Fruit fly (Drosophila melanogaster): Measurements from ENCODE around the gene Roc1b.
A peak's percentile ranks its signal among the peaks of the same experiment; 100 is the strongest.

The Roc1b gene

DNA sequence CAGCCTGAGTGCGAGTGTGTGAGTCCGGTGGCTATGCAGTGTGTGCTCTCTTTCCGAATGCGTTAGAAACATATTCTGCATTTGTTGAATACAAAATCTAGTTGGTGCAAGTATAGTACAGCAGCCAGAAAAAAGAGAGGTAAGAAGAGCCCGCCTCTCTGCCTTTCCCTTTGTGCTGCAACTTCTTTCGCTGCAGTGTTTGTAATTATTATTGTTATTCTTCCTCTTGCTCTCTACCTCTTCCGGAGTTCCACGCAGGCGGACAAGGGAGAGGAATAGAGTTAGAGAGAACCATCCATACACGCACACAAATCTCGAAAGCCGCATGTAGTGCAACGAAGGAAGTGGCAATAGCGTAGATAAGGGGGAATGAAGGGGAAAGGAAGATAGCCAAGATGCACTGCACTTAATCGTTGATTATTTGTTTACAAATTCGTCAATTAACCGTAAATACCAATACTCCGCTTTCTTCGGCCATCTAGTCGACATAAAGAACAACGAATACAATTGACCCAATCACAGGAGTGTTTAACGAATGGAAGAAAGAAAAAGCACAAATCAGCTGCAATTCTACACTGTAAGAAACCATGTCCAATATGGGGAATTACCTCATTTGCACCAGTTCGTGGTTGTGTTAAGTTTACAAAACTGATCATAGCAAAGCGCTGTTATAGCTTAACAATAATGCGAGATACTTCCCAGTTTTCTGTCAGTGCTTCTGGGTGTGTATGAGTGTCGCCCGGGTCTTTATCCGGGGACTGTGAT, 10.0 kb upstream of the Roc1b start:
- TF ChIP-seq pan (optimal IDR thresholded peaks at IDR 0.05), result no peak
- no peak for TF ChIP-seq Dll (optimal IDR thresholded peaks at IDR 0.05)
- no peak for TF ChIP-seq usp (GFP tag; optimal IDR thresholded peaks at IDR 0.05)
- TF ChIP-seq EcR (GFP tag; optimal IDR thresholded peaks at IDR 0.05), result no peak
- no peak for TF ChIP-seq psq (optimal IDR thresholded peaks at IDR 0.05)
- no peak for TF ChIP-seq CG8478 (optimal IDR thresholded peaks at IDR 0.05)

DNA sequence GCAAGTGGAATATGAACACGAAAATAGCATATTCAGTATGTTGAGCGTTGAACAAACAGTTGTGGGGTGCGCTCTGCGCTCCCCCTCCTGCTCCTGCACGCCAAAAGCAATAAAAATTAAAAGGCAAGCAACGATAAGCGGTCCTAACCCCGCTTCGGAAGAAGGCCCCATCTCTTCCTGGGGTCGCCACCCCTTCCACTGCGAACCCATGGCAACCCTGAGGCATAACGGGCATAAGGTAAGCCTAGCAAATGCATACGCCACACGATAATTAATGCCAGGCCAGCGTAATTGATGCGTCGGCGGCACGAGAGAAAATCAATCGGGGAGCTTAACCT, 9.4 kb upstream of the Roc1b start:
- TF ChIP-seq psq (optimal IDR thresholded peaks at IDR 0.05) (no peak), pan (optimal IDR thresholded peaks at IDR 0.05) (no peak), usp (GFP tag; optimal IDR thresholded peaks at IDR 0.05) (no peak), Dll (optimal IDR thresholded peaks at IDR 0.05) (no peak), CG8478 (optimal IDR thresholded peaks at IDR 0.05) (no peak), EcR (GFP tag; optimal IDR thresholded peaks at IDR 0.05) (no peak)

DNA sequence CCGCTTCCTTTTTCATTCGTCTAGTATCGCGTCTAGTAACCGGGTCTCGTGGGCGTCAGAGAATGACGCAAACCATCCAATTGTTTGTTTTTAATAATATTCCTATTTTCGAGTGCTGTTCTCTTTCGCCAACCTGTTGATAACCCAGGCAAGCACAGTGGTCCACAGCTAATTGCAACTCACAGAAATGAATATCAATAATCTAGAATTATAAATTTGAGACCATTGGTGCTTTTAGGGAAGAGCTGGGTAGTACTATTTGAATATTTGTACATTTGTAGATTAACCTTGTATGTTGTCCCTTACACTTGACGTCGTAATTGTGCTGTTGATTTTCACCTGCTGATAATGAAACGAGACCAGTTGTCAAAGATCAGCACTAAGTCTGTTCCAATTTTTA, 8.0 kb upstream of the Roc1b start:
- TF ChIP-seq Dll (optimal IDR thresholded peaks at IDR 0.05) (no peak), psq (optimal IDR thresholded peaks at IDR 0.05) (no peak), CG8478 (optimal IDR thresholded peaks at IDR 0.05) (no peak), usp (GFP tag; optimal IDR thresholded peaks at IDR 0.05) (no peak)

DNA sequence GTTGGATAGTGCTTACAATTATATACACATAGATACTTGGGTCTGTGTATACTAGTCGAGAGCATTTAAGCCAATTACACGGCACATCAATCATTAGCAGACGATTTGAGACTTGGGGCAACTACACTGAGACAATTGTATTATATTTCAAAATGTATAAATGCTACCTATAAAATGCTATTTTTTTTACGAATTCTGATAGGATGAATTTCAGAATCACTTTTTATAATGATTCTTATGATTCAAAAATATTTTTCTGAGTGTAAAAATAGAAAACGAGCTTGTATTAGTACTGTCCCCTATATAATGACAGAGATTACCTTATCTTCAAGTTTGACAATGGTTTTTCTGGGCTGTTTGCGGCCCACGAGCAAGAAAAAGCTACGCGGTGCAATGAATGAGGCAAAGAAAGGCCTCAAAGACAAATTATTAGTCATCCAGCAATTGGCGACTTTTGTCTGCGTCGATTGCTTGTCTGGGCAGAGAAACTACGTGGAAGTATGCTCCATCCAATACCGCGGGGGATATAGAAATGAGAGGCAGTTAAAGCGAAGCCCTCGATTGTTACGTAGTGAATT, 7.0 kb upstream of the Roc1b start:
- no peak for TF ChIP-seq CG8478 (optimal IDR thresholded peaks at IDR 0.05)
- TF ChIP-seq usp (GFP tag; optimal IDR thresholded peaks at IDR 0.05), result no peak
- no peak for TF ChIP-seq EcR (GFP tag; optimal IDR thresholded peaks at IDR 0.05)
- TF ChIP-seq pan (optimal IDR thresholded peaks at IDR 0.05), result no peak
- TF ChIP-seq psq (optimal IDR thresholded peaks at IDR 0.05), result no peak
- TF ChIP-seq Dll (optimal IDR thresholded peaks at IDR 0.05), result no peak

DNA sequence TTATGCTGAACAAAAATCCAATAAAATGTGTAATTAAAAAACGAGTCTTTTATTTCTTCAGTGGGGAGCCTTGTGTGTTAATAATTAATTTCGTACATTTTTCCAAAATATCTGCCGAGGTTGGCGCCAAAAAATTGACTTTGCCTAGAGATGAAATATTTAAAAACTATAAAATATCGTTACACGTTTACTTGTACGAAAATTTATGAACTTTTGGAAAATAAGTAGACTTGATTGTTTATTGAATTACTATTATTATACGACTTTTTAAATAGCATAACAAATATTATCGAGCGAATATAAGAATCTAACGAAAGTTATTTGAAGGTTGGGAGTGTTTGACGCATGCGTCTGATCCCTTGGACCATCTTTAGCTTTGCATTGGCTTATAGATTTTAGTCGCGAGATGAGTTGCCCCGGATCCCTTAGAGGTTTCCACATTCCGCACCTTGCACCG, 1.7 kb upstream of the Roc1b start, which contains the start of gene CG1231:
CG1231 (plus strand) TSS at position 407 of the 457 bp plus-strand sequence.
- no peak for TF ChIP-seq psq (optimal IDR thresholded peaks at IDR 0.05)
- TF ChIP-seq usp (GFP tag; optimal IDR thresholded peaks at IDR 0.05), result no peak

DNA sequence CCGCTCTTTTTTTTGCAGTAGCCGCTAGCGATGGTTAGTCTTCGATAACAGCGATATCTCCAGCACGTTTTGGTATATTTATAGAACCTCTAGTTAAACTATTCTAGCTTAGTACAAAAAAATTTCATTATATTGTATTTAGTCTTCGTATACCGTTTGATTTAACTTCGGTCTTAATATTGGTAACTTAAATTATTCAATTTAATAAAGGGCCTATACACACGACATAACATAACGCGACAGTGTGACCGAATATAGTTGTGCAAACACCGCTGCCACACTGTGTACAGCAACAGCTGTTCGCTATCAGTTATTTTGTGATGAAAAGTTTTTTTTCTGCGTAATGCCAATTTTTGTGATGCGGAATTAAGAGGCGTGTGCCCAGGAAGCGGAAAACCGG, 3.4 kb downstream of the Roc1b start, which contains the start of the genes Cdc5 and CG1233:
Cdc5 (minus strand) TSS at position 183 of the 400 bp plus-strand sequence.
CG1233 (plus strand) TSS at position 272 of the 400 bp plus-strand sequence.
- TF ChIP-seq CG8478 (optimal IDR thresholded peaks at IDR 0.05), result no peak
- TF ChIP-seq Dll (optimal IDR thresholded peaks at IDR 0.05), result no peak
- no peak for TF ChIP-seq usp (GFP tag; optimal IDR thresholded peaks at IDR 0.05)
- TF ChIP-seq EcR (GFP tag; optimal IDR thresholded peaks at IDR 0.05), result no peak
- TF ChIP-seq psq (optimal IDR thresholded peaks at IDR 0.05), result no peak
- TF ChIP-seq pan (optimal IDR thresholded peaks at IDR 0.05), result no peak

DNA sequence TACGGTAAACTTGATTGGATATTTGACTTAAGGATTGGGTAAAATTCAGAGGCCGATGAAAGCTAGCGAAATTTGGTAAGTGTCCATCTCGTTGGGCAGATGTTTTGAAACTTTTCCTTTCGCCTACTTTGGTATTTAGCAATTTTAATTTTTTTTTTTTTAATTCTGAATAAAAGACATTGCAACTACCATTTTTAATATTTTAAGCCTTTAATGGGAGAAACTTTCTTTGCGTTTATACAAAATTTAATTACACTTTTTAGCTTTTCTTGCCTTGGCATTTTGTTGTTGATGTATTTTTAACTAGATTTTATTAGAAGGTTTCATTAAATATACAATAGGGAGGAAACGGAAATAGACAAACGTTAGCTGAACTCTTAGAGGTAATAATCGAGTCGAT, 8.6 kb downstream of the Roc1b start, which contains the start of gene CG13884:
CG13884 (minus strand) TSS at position 101 of the 400 bp plus-strand sequence.
- TF ChIP-seq pan (optimal IDR thresholded peaks at IDR 0.05) (no peak), Dll (optimal IDR thresholded peaks at IDR 0.05) (no peak), EcR (GFP tag; optimal IDR thresholded peaks at IDR 0.05) (no peak), psq (optimal IDR thresholded peaks at IDR 0.05) (no peak), CG8478 (optimal IDR thresholded peaks at IDR 0.05) (no peak), usp (GFP tag; optimal IDR thresholded peaks at IDR 0.05) (no peak)

DNA sequence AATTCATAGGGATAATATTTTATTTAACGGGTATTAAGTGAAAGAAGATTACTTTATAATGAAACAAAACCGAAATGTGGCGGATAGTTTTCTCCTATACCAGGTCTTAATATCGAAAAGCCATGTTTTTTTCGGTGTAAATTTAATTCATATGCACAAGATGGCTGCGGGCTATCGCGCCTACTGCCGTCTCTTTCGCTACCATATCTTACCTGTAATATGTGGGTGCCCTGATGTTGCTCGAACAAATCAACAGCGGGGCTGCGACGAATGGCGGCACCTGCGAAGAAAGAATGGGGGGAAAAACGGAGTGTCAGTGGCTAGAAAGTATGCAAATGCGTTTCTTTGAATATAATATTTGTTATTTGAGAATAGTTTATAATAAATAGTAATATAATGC, 13.4 kb downstream of the Roc1b start:
- no peak for TF ChIP-seq pan (optimal IDR thresholded peaks at IDR 0.05)
- TF ChIP-seq psq (optimal IDR thresholded peaks at IDR 0.05), result no peak
- TF ChIP-seq usp (GFP tag; optimal IDR thresholded peaks at IDR 0.05), result no peak
- TF ChIP-seq EcR (GFP tag; optimal IDR thresholded peaks at IDR 0.05), result no peak
- no peak for TF ChIP-seq Dll (optimal IDR thresholded peaks at IDR 0.05)
- no peak for TF ChIP-seq CG8478 (optimal IDR thresholded peaks at IDR 0.05)

DNA sequence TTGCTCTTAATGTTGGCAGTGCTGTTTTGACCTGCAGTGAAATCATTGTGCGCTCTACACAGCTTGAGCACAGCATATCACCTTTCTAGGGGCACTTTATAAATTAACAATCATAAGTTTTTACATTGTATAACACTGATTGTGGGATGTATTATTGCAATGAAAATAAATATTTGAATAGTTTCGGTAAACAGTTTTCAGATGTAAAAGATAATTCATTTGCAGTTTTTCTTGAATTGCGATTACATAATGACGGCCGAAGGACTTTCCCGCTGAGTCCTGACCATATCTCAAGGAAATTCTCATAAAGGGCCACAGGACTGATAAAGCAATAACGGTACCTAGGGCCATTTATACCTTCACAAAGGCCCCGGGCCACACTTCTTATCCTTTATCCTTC, 16.8 kb downstream of the Roc1b start:
- TF ChIP-seq usp (GFP tag; optimal IDR thresholded peaks at IDR 0.05) (no peak), pan (optimal IDR thresholded peaks at IDR 0.05) (no peak), EcR (GFP tag; optimal IDR thresholded peaks at IDR 0.05) (no peak), Dll (optimal IDR thresholded peaks at IDR 0.05) (no peak), psq (optimal IDR thresholded peaks at IDR 0.05) (no peak), CG8478 (optimal IDR thresholded peaks at IDR 0.05) (no peak)

DNA sequence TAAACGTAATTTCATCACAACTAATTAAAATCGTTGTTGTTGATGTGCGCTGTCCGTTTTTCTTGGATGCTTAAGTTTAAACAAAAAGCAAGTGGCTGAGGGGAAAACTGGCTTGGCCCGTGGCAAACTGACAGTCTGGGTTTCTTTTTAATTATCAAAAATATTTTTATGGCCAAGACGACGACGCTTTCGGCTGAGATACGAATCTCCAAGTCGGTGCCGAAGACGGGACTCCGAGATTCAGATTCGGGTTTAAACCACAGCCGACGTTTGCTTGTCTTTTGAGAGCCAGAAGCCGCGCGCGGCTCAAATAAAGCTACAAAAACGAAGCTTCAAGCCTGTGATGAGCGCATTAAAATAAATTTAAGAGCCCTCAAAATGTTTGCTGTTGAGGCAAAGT, 17.9 kb downstream of the Roc1b start:
- TF ChIP-seq usp (GFP tag; optimal IDR thresholded peaks at IDR 0.05) (no peak), Dll (optimal IDR thresholded peaks at IDR 0.05) (no peak), psq (optimal IDR thresholded peaks at IDR 0.05) (no peak), pan (optimal IDR thresholded peaks at IDR 0.05) (no peak), CG8478 (optimal IDR thresholded peaks at IDR 0.05) (no peak), EcR (GFP tag; optimal IDR thresholded peaks at IDR 0.05) (no peak)

DNA sequence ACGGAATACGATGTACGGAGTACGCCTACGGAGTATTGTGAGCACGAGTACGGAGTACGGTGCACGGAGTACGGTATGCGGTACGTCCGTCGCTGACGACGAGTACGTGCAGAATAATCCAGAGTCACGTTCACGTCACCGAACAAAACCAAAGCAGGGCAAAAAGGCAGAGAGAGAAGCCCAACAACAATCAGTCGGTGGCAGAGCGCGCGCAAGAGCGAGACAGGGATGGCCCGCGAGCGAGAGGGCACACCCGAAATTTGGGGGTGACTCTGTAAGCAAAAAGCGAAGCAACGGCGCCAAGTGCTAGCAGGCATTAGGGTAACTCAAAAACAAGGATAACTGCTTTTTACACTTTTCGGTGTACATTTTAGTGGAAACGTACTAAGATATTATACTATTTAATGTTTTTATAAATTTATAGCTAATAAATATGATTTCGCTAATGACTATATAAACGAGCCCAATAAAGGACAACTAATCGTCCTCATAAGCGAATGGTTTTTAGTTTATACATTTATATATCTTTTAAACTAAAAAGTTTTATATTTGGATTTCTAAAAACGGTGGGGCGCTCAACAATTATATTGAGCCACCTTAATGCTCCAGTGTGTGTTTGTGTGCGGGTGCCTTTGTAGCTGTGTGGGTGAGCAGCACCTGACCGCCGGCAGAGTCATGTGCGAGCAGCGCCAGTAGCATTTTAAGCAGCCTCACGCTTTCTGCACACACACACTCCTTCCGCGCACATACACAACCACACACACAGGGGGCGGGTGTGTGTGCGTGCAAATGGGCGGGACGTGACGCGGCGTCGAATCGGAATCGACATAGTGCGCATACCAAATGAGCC, 19.7 kb downstream of the Roc1b start:
- no peak for TF ChIP-seq CG8478 (optimal IDR thresholded peaks at IDR 0.05)
- no peak for TF ChIP-seq Dll (optimal IDR thresholded peaks at IDR 0.05)
- no peak for TF ChIP-seq pan (optimal IDR thresholded peaks at IDR 0.05)
- no peak for TF ChIP-seq EcR (GFP tag; optimal IDR thresholded peaks at IDR 0.05)
- TF ChIP-seq psq (optimal IDR thresholded peaks at IDR 0.05), result no peak
- no peak for TF ChIP-seq usp (GFP tag; optimal IDR thresholded peaks at IDR 0.05)

DNA sequence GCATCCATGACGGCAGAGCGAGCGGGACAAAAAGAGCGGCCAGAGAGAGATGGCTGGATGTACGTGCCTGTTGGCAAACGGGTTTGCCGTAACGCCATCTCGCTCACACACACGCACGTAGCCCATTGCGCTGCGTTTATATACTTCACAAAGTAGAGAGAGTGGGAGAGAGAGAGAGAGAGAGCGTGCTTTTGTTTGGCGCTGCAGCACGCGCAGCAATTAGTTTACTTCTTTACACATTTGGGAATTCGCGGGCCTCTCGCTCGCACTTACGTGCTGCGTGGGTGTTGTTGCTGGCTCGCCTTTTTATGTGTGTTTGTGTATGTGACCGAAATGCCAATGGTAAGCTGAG, 20.3 kb downstream of the Roc1b start:
- TF ChIP-seq psq (optimal IDR thresholded peaks at IDR 0.05) (no peak), pan (optimal IDR thresholded peaks at IDR 0.05) (no peak), CG8478 (optimal IDR thresholded peaks at IDR 0.05) (peak; percentile 100), usp (GFP tag; optimal IDR thresholded peaks at IDR 0.05) (no peak), Dll (optimal IDR thresholded peaks at IDR 0.05) (peak; percentile 55), EcR (GFP tag; optimal IDR thresholded peaks at IDR 0.05) (no peak)

Measured in whole organism.